Worm (Caenorhabditis elegans) whole organism, L4/young adult: ENCODE measurements around the gene nep-2.
"Not testable (repeated sequence)": the region's sequence is repeated elsewhere in the genome, so short reads cannot be mapped to it uniquely, and the experiment has no call there.

Source experiments
- W03F9.2 ChIP-seq: fragments of 150-350 bp; optimal IDR thresholded peaks from 2 replicates; lab custom pipeline; 2014; ENCODE audit warnings: missing biosample characterization, missing genetic modification characterization
- dao-5 ChIP-seq: sonication (generic microtip); optimal IDR thresholded peaks from 2 replicates; lab custom pipeline; 2016; ENCODE audit warnings: missing genotype, missing genetic modification characterization, moderate library complexity, missing compliant biosample characterization
- him-1 ChIP-seq: sonication (generic microtip); optimal IDR thresholded peaks from 2 replicates; lab custom pipeline; 2016; ENCODE audit warnings: missing genotype, missing genetic modification reagents, missing genetic modification characterization, missing compliant biosample characterization

The nep-2 gene

DNA sequence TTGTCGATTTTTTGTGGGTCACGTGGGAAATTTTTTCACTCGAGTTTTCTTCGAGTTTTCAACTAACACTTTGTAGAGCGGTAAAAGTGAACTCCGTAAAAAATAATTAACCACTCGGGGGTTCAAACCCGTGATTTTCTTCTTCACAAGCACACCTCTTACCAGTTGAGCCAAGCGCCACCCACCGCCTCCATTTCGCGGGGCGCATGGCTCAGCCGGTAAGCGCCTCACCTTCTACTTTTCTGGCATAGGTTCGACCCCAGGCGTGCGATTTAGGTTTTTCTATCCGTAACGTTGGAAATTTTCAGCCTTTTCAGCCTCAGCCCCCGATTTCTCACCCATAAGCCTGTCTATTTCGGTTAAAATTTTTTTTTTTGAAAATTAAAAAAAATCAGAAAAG lies 3.6 kb downstream of the nep-2 start:
- TF ChIP-seq W03F9.2: no peak
- no peak for TF ChIP-seq him-1 (tag; lab: Kevin White, UChicago)
- TF ChIP-seq dao-5: no peak

- TF ChIP-seq him-1 (tag; lab: Kevin White, UChicago): no peak
Measured at ce11 chrII:2719212-2719611, 6.3 kb downstream of the nep-2 start.

DNA sequence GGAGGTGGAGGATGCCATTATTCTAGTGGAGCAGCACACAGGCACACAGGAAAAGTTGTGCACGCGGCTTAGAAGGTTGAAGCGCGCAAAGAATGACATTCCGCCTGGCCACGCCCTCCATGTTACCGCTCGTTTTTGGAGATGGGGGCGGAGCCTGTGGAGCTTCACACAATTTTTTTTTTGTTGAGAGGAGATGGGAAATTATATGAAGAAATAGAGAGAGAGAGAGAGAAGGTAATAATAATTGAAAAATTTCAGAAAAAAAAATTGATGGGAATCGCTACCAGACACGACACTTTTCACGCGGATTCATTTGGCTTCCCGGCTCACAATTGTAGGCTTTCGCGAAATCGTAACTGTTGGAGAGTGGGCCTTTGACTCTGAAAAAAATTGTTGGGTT lies 8.2 kb downstream of the nep-2 start, which contains the start of gene T05A8.3:
T05A8.3 (minus strand) TSS at position 101 of the 400 bp plus-strand sequence.
- TF ChIP-seq W03F9.2: no peak
- no peak for TF ChIP-seq him-1 (tag; lab: Kevin White, UChicago)
- TF ChIP-seq dao-5: no peak

DNA sequence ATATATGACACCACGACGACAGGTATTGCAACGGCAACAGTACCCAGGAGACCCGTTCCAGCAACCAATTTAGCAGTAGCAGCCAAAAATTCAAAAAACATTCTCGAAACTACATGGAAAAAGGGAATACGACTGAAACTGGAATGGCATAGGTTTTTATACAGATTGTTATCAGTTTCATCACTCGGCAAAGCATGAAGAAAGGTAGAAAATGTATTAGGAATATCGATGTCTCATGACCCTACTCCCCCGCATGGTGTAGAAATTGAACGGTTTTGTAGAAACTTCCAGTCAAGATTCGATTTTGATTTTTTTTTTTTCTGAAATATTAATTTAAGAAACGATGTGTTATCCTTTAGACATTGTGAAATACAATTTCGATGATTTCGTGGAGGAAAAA lies 14.6 kb downstream of the nep-2 start, which contains the start of gene T05A8.2:
T05A8.2 (minus strand) TSS at position 101 of the 400 bp plus-strand sequence.
- TF ChIP-seq W03F9.2 (no peak), him-1 (tag; lab: Kevin White, UChicago) (no peak), dao-5 (no peak)

ce11 chrII:2709942-2710341 lies 15.6 kb downstream of the nep-2 start, which contains the start of gene T05A8.1:
T05A8.1 (minus strand) TSS chrII:2710042.
- TF ChIP-seq W03F9.2 (no peak), dao-5 (no peak), him-1 (tag; lab: Kevin White, UChicago) (no peak)

DNA sequence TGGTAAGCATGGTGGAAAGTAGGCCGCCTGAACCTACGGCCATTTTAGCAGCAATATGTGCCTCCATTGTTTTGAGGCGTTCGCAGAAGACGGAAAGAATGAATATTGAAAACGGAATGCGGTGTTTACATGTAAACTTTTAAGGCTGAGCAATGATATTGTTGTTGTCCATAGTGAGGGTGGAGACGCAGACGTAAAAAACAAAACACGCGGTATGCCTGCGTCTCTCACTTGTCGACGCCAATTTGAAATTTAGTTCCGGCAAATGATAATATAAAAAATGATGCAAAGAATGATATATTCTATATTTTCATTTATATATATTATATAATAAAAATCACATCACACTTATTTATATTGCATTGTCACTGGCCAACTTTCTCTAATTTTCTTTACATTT lies 17.7 kb downstream of the nep-2 start, which contains the start of gene Y47G7B.2:
Y47G7B.2 (minus strand) TSS at position 143 of the 400 bp plus-strand sequence.
- TF ChIP-seq dao-5: no peak

ce11 chrII:2705200-2705599 lies 20.4 kb downstream of the nep-2 start, which contains the start of gene srh-128:
srh-128 (minus strand) TSS chrII:2705300.
- TF ChIP-seq dao-5: no peak
- no peak for TF ChIP-seq W03F9.2
- TF ChIP-seq him-1 (tag; lab: Kevin White, UChicago): no peak

- no peak for TF ChIP-seq dao-5
- no peak for TF ChIP-seq him-1 (tag; lab: Kevin White, UChicago)
- TF ChIP-seq W03F9.2: no peak
Measured at ce11 chrII:2702757-2703156, 22.8 kb downstream of the nep-2 start, which contains the start of gene sri-60. sri-60 (minus strand) TSS chrII:2702857.

DNA sequence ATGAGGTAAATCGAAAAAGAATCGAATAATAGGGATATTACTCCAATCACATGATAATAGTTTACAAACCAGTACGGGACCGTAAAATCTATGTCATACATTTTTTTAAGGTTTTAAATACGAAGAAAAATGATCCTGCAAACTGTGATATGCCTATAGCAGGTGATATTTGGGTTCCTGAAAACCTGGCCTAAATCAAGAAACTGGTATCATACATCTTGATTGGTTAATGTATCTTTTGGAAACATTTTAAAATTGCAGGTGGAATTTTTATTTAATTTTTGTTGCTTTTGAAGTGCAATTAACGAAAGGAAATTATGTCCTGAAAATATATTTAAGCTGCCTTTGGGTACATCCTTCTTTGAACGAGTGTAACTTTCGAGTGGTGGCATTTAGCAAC lies 25.3 kb downstream of the nep-2 start, which contains the start of gene sri-61:
sri-61 (minus strand) TSS at position 101 of the 400 bp plus-strand sequence.
- TF ChIP-seq W03F9.2 (no peak), dao-5 (no peak), him-1 (tag; lab: Kevin White, UChicago) (no peak)

DNA sequence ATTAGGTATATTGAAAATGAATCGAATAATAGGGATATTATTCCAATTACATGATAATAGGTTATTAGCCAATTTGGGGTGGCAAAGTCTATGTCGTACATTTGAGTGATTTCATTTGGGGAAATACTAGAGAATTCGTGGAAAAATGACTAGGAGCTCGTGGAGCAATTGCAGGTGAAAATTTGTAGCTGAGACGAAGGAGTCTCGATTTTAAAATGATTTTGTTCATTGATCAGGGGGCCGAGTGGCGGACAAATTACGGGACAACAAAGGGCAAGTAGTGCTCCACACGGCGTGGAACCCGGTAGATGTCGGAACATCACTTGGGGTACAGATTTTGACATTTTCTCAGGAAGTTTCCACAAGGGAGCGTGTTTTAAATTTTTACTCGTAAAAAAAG lies 27.2 kb downstream of the nep-2 start, which contains the start of gene sri-62:
sri-62 (minus strand) TSS at position 101 of the 400 bp plus-strand sequence.
- TF ChIP-seq dao-5 (no peak), W03F9.2 (no peak), him-1 (tag; lab: Kevin White, UChicago) (no peak)

DNA sequence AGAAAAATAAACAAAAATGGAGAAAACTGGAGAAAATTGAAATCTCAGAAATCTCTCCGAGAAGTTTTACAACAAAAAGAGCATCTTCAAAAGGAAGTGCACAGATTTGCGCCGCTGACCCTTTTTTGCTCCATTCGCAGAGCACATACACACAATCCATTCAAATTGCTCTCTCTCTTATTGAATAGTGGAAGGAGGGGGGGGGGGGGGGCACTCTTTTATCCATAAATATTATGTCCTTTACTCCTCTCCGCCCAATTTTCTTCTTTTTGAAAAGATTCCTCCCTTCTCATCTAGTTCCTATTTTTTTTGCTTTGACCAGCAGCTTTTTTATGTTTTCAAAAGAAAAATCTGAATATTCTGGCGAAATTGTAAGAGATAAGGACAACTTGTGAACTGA lies 30.5 kb downstream of the nep-2 start:
- TF ChIP-seq dao-5 (no peak), W03F9.2 (no peak), him-1 (tag; lab: Kevin White, UChicago) (no peak)

DNA sequence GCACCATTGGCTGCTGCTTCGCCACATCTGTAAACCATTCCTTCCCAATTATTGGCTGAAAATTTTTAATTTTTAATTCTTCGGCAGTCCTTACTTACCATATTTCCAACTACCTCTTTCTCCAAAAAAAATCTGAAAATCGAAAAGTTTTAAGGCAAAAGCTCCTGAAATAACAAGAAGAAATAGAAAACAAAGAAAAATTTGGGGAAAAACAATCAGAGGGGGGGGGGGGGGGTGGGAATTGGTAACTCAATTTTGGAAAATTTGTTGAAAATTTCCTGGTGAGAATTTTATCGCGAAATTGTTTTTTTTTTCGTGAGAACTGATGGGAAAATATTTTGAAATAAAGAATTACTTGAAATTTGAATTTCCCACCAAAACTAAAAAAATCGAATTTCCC lies 33.1 kb downstream of the nep-2 start, which contains the start of gene set-11:
set-11 (minus strand) TSS at position 101 of the 400 bp plus-strand sequence.
- no peak for TF ChIP-seq W03F9.2
- no peak for TF ChIP-seq him-1 (tag; lab: Kevin White, UChicago)
- no peak for TF ChIP-seq dao-5

DNA sequence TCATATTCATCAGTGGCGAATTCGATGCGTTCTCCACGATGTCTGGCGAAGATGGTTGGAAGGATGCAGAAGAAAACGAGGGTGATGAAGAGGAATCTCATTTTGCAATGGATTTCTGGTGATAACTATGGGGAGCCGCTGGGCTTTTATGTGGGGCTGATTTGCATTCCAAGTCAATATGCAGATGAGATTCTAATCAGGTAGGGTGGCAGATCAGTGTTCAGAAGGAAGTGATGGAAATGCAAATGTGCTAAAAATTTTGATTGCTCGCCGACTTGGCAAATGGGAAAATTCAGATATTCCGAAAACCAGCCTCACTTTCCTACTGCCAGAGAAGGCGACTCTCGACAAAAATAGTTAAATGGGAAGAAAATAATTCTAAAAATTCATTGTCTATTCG lies 35.5 kb downstream of the nep-2 start, which contains the start of gene nspf-3:
nspf-3 (minus strand) TSS at position 101 of the 400 bp plus-strand sequence.
- TF ChIP-seq dao-5 (no peak), W03F9.2 (no peak), him-1 (tag; lab: Kevin White, UChicago) (no peak)

DNA sequence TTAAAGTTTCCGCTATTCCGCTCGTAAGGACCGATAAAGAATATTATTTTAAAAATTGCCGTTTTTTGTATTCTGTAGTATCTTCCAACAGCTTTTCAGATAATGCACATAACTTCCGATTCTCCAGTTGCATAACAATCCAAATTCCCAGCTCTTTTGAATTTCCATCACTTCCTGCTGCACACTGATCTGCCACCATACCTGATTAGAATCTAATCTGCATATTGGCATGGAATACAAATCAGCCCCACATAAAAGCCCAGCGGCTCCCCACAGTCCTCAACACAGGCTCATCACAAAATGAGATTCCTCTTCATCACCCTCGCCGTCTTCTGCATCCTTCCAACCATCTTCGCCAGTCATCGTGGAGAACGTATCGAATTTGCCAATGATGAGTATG lies 36.9 kb downstream of the nep-2 start, which contains the start of gene nspf-2:
nspf-2 (plus strand) TSS at position 301 of the 400 bp plus-strand sequence.
- TF ChIP-seq dao-5; W03F9.2; him-1 (tag; lab: Kevin White, UChicago): not testable (repeated sequence)

DNA sequence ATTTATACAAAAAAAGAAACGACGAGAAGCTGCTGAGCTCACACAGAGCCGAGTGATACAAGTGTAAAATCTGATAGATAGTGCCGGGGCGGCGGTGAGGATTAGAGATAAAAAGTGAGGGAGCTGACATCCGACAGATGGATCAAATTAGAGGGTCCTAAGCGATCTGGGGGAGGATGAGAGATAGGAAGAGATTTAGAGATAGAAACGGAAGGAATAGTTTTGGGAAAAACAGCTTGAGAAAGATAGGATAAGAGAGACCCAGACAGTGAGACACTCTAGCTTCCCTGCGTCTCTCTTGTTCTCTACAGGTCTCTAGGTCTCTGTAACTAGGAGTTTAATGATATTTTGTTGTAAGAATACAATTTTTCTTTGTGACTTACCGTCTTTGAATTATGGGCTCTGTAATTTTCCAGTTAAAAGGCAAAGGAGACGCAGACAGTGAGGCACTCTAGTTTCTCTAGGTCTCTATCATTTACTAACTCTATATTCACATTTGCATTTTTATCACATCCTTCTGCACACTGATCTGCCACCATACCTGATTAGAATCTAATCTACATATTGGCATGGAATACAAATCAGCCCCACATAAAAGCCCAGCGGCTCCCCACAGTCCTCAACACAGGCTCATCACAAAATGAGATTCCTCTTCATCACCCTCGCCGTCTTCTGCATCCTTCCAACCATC lies 38.4 kb downstream of the nep-2 start, which contains the start of the genes sup-9 and nspf-1:
sup-9 (minus strand) TSS at position 43 of the 691 bp plus-strand sequence.
nspf-1 (plus strand) TSS at position 641 of the 691 bp plus-strand sequence.
- no peak for TF ChIP-seq dao-5
- no peak for TF ChIP-seq W03F9.2
- TF ChIP-seq him-1 (tag; lab: Kevin White, UChicago): no peak
